Fruit fly (Drosophila melanogaster) whole organism, wandering third instar larva: ENCODE results near the gene a5.

Source experiments
- Abd-B ChIP-seq: fragments of >200 bp; optimal IDR thresholded peaks from 2 replicates; lab custom pipeline; 2017; ENCODE audit warnings: missing biosample characterization, missing genetic modification characterization
- Dfd ChIP-seq: fragments of >200 bp; optimal IDR thresholded peaks from 2 replicates; lab custom pipeline; 2017; ENCODE audit warnings: missing biosample characterization, missing genetic modification characterization
- HLH106 ChIP-seq: fragments of 200-800 bp; optimal IDR thresholded peaks from 3 replicates; lab custom pipeline; 2019; ENCODE audit warnings: missing biosample characterization, mild to moderate bottlenecking, missing genetic modification characterization, moderate library complexity
- Hnf4 ChIP-seq: fragments of 200-800 bp; sonication (Bioruptor generic); optimal IDR thresholded peaks from 2 replicates; lab custom pipeline; 2016; ENCODE audit warnings: missing biosample characterization, mild to moderate bottlenecking, missing genetic modification characterization
- jim ChIP-seq: fragments of 175-275, 200-325 bp; sonication (Bioruptor generic); optimal IDR thresholded peaks from 2 replicates; lab custom pipeline; 2016; ENCODE audit warnings: missing biosample characterization, mild to moderate bottlenecking, missing genetic modification characterization
- pan ChIP-seq: fragments of >200 bp; optimal IDR thresholded peaks from 2 replicates; lab custom pipeline; 2017
- psq ChIP-seq: fragments of 200-800 bp; sonication (Bioruptor generic); optimal IDR thresholded peaks from 3 replicates; lab custom pipeline; 2017; ENCODE audit warnings: missing biosample characterization, mild to moderate bottlenecking, missing genetic modification characterization, moderate library complexity
- sv ChIP-seq: fragments of 200-800 bp; sonication (Bioruptor generic); optimal IDR thresholded peaks from 3 replicates; lab custom pipeline; 2016; ENCODE audit warnings: missing biosample characterization, missing genetic modification characterization
- usp ChIP-seq: fragments of >200 bp; optimal IDR thresholded peaks from 2 replicates; lab custom pipeline; 2017; ENCODE audit warnings: missing biosample characterization, missing genetic modification characterization
- woc ChIP-seq: sonication (Bioruptor generic); optimal IDR thresholded peaks from 2 replicates; lab custom pipeline; 2016; ENCODE audit warnings: missing biosample characterization, mild to moderate bottlenecking, missing genetic modification characterization

DNA sequence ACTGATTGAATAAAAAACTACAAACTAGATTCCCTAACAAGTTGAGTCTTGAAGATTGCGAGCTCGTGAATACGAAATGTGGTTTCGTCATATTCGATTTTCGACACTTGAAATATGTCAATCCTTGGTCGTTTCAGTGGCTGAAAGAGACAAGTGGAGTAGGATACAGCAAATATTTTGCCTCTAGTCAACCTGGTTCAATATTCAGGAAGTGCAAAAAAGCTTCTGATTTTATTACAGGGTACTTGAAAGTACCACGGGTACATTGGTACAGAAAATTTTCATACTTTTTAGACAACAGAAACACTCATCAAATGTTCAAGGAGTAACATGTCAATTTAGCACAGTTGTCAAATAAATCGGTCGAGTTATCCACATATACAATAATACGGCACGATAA is 4.9 kb downstream of the a5 start, which contains the start of gene CG5440:
- TF ChIP-seq HLH106 (tag; lab: Kevin White, UChicago) (no peak), pan (no peak), Hnf4 (GFP tag; lab: Kevin White, UChicago) (no peak), Dfd (GFP tag; lab: Kevin White, UChicago) (no peak), woc (GFP tag; lab: Kevin White, UChicago) (no peak), usp (GFP tag; lab: Kevin White, UChicago) (no peak), Abd-B (no peak), psq (GFP tag; lab: Kevin White, UChicago) (no peak), jim (GFP tag; lab: Kevin White, UChicago) (no peak), sv (GFP tag; lab: Kevin White, UChicago) (no peak)
